Worm (Caenorhabditis elegans) whole organism, L4/young adult: Measurements from ENCODE around the gene B0024.3.

ENCODE experiments used
- W03F9.2 ChIP-seq: fragments of 150-350 bp; optimal IDR thresholded peaks from 2 replicates; lab custom pipeline; 2014; ENCODE audit warnings: missing biosample characterization, missing genetic modification characterization
- dao-5 ChIP-seq: sonication (generic microtip); optimal IDR thresholded peaks from 2 replicates; lab custom pipeline; 2016; ENCODE audit warnings: missing genotype, missing genetic modification characterization, moderate library complexity, missing compliant biosample characterization
- him-1 ChIP-seq: sonication (generic microtip); optimal IDR thresholded peaks from 2 replicates; lab custom pipeline; 2016; ENCODE audit warnings: missing genotype, missing genetic modification reagents, missing genetic modification characterization, missing compliant biosample characterization

Gene B0024.3

DNA sequence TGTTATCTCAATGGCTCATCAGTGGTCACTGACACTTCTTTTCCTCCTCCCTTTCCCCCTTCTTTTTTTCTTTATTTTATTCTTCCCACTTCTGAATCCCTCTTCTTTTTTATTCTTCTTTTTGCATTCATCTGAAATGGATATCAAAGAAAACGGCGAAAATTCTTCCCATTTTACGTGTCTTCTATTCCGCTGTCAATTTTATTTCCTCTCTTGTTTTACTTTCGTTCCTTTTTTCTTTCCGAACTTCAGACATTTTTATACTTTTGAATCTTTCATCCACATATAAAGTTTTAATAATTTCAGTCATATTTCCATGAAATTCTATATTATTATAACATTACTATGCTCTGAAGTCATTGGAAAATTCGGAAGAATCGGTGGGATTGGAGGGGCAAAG, at the start of gene B0024.3:
B0024.3 (plus strand) TSS at position 301 of the 400 bp plus-strand sequence.
- TF ChIP-seq him-1 (tag; lab: Kevin White, UChicago) (no peak), dao-5 (tag; lab: Kevin White, UChicago) (no peak), W03F9.2 (tag; lab: Kevin White, UChicago) (no peak)

DNA sequence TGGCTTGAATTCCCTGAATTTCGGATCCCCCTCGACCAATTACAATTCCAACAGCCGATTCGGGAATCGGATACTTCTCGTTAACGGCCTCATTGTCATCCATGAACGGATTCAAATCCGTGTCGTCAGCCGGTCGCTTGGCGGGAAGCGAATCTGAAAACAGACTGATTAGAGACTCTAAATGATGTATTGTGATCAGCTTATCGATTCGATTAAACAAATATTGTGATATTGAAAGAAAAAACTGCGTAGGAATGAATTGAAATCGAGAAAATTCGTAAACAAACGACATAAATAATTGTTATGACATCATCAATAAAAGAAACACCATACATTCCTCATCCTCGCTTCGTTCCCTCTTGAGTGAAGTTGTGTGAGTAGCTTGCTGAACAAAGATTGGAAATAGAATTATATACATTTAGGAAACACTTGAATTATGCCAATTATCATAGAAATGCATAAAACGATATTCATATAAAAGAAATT, 49.4 kb upstream of the B0024.3 start:
- TF ChIP-seq dao-5 (tag; lab: Kevin White, UChicago), result no peak
- TF ChIP-seq him-1 (tag; lab: Kevin White, UChicago), result no peak
- TF ChIP-seq W03F9.2 (tag; lab: Kevin White, UChicago), result no peak

- TF ChIP-seq dao-5 (tag; lab: Kevin White, UChicago) (no peak), W03F9.2 (tag; lab: Kevin White, UChicago) (no peak)
Observed at ce11 chrV:10238665-10239064, 48.7 kb upstream of the B0024.3 start, which contains the start of gene fubl-1. fubl-1 (minus strand) TSS chrV:10238866.

DNA sequence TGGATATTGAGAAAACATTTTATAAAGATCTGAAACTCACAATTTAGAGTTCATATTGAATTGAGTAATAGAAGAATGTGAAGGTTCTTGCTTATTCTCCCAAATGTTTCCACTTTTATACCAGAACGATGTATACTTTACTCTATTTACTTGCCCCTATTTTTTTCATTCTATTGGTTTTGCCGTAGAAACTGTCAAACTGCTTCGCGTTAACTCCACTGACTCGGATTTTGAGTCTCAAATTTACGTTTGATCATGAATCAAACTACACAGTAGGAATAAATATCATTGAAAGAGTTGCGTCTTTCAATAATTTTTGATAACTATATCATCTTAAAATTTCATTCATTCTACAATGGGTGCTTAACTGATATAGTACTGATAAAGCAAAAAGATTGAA, 47.5 kb upstream of the B0024.3 start, which contains the start of gene fipr-8:
fipr-8 (minus strand) TSS at position 101 of the 400 bp plus-strand sequence.
- TF ChIP-seq W03F9.2 (tag; lab: Kevin White, UChicago) (no peak), dao-5 (tag; lab: Kevin White, UChicago) (no peak), him-1 (tag; lab: Kevin White, UChicago) (no peak)

DNA sequence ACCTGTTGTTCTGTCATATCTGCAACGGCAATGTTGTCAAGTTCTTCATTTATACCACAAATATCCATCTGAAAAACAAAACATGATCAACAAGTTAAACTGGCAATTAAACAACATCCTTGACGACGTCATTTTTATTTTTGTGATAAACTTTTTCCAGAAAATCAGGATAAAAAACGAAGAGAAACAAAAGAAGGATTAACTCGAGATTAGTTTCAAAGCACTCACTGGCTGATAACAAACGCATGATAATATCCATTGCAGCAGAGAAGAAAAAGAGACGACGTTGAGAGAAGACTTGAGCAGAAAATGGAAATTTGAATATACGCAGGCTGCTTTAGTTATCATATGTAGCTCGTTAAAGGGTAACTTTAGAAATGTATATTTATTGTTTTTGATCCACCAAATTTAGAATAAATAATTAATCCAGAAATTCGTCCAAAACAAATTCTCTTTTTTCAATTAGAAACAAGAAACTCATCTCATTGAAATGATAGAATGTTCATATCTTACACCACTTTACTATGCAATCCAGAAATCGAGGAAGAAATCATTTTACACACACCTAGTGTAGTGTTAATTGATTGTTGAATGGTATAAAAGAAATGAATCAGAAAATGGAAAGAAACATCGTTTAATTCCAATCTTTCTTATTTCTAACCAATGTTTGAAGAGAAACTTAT, 46.1 kb upstream of the B0024.3 start, which contains the start of the genes C12D8.21 and col-148:
C12D8.21 (minus strand) TSS at position 68 of the 683 bp plus-strand sequence.
col-148 (plus strand) TSS at position 633 of the 683 bp plus-strand sequence.
- TF ChIP-seq him-1 (tag; lab: Kevin White, UChicago) (no peak), W03F9.2 (tag; lab: Kevin White, UChicago) (no peak), dao-5 (tag; lab: Kevin White, UChicago) (no peak)

DNA sequence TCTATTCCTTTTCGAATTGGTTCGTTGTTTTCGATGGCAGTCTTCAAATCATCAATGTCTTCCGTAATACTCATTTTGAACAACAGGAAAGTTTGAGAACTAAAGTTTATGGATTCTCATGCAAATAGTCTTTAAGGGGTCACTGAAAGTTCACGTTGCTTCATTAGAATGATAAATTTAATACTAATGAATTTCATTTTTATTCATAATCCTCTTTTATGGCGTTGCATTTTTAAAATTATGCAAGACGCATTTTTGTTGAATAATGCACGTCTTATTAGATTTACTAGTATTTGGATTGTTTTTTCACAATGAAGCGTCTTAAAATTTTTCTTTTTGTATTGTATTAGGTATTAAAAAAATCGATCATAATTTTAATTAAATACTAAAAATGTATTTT, 44.3 kb upstream of the B0024.3 start, which contains the start of gene C12D8.9:
C12D8.9 (minus strand) TSS at position 101 of the 400 bp plus-strand sequence.
- TF ChIP-seq W03F9.2 (tag; lab: Kevin White, UChicago) (no peak), dao-5 (tag; lab: Kevin White, UChicago) (no peak), him-1 (tag; lab: Kevin White, UChicago) (no peak)

DNA sequence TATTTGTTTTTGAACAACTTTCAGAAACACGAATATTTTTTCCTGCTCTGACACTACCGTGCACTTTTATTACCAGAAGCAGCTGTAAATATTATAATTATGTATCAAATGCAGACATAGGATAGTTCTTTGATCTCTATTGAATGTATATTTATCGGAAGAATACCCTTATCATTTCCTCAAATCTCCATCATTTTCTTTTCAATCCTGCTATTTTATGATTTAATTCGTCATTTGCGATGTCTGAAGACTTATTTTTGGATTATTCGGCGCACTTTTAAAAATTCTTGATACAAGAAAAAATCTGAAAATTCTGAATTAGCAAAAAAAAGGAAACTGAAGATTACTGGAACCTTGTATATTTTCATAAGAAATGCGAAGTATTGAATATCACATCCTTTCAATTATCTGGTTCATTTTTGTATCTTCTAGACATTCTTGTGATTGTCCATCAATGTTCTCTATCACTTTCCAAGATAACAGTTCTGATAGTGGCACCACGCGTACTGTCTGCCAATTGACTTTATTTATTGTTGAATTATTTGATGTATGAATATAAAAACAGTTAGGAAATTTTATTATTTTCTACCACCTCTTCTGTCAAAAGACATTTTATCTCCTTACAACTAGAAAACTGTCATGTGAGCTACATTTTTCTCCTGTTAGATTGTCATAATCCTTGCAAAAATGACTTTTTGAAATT, 43.2 kb upstream of the B0024.3 start:
- TF ChIP-seq dao-5 (tag; lab: Kevin White, UChicago), result no peak
- no peak for TF ChIP-seq W03F9.2 (tag; lab: Kevin White, UChicago)
- no peak for TF ChIP-seq him-1 (tag; lab: Kevin White, UChicago)

DNA sequence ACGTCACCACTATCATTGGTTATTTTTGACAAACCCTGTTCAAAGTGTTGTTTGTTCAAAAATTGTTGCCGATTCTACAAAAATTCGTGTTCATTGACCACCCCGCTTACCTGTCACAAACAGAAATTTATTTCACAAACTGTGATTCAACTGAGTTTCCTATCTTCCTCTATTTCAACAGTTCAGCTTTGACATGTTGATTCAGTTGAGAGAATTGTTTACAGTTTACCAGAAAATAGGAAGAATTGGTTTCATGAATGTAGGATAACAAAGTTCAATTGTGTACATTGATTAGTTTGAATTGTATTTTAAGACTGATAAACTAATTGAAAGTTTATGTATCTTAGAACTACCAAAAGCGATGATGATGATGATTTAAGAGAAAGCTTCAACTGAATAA, 41.7 kb upstream of the B0024.3 start:
- TF ChIP-seq W03F9.2 (tag; lab: Kevin White, UChicago) (no peak), dao-5 (tag; lab: Kevin White, UChicago) (no peak), him-1 (tag; lab: Kevin White, UChicago) (no peak)

ce11 chrV:10246443-10246885, 40.9 kb upstream of the B0024.3 start:
- TF ChIP-seq W03F9.2 (tag; lab: Kevin White, UChicago) (no peak), him-1 (tag; lab: Kevin White, UChicago) (no peak), dao-5 (tag; lab: Kevin White, UChicago) (no peak)

DNA sequence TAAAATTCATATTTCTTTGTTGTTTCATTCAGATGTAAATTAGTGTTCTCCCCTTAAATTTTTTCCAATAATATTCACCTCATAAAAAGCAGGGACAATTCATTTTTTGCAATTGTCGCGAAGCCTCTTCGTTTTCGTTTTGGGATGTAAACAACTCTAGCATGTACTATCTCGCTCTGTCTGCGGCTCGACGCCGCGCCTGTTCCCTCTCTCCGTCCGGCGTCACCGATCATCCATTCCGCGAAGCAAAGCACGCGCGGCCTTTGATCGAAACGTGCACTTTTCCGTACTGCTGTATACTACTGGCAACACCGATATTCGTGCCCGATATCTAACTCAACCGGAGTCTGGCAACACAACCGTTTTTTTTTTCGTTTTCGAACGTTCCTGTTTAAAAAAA, 40.4 kb upstream of the B0024.3 start:
- TF ChIP-seq him-1 (tag; lab: Kevin White, UChicago) (no peak), W03F9.2 (tag; lab: Kevin White, UChicago) (no peak), dao-5 (tag; lab: Kevin White, UChicago) (no peak)

ce11 chrV:10247673-10248239, 39.6 kb upstream of the B0024.3 start:
- no peak for TF ChIP-seq dao-5 (tag; lab: Kevin White, UChicago)
- no peak for TF ChIP-seq him-1 (tag; lab: Kevin White, UChicago)
- no peak for TF ChIP-seq W03F9.2 (tag; lab: Kevin White, UChicago)

DNA sequence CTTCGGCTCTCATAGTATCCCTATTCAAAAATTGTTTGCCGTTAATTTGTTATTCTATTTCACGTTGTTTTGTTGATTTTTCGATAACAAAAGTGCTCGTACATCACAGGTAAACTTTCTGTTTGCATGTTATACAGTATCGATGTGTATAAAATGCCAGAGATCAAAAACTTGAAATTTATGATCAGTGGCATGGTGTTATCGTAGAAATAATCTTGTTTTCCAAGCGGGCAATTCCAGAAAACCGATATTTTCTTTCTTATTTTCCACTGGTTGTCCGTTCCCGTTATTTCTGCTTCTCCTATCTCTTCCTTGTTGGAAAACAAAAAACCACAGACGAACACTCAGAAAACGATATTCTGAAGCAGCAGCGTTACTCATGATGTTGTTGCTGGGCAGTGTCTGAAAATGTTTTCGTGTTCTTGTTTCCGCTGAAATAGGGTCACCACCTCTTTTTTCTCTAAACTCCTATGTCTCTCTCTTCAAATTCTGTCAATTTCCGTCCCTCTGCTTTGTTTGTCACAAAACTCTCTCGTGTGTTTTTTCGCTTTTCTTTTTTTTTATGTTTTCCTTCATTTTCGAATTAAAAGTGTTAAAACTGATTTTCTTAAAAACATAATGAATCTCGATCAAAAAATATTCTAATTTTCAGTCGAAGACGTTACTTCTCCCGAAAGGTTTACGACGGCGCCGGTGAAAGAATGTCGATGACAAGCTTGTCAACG, 38.9 kb upstream of the B0024.3 start, which contains the start of gene akt-1:
akt-1 (plus strand) TSS at position 651 of the 725 bp plus-strand sequence.
- TF ChIP-seq dao-5 (tag; lab: Kevin White, UChicago) (no peak), him-1 (tag; lab: Kevin White, UChicago) (no peak), W03F9.2 (tag; lab: Kevin White, UChicago) (no peak)
